Worm (Caenorhabditis elegans) whole organism, L3 larva: ENCODE results near the gene ZK688.9.

ENCODE experiments used
- R02D3.7 ChIP-seq: fragments of 150-350 bp; optimal IDR thresholded peaks from 2 replicates; lab custom pipeline; 2014; ENCODE audit warnings: missing biosample characterization, missing genetic modification characterization
- aly-2 ChIP-seq: fragments of 150-350 bp; optimal IDR thresholded peaks from 2 replicates; lab custom pipeline; 2014; ENCODE audit warnings: missing biosample characterization, missing genetic modification characterization
- elt-1 ChIP-seq: fragments of 150-350 bp; optimal IDR thresholded peaks from 2 replicates; lab custom pipeline; 2014; ENCODE audit warnings: missing biosample characterization, missing genetic modification characterization
- elt-2 ChIP-seq: sonication (generic microtip); optimal IDR thresholded peaks from 2 replicates; lab custom pipeline; 2016; ENCODE audit warnings: missing genetic modification reagents, mild to moderate bottlenecking, missing genetic modification characterization, missing compliant biosample characterization
- fkh-10 ChIP-seq: sonication (generic microtip); optimal IDR thresholded peaks from 2 replicates; lab custom pipeline; 2017; ENCODE audit warnings: missing biosample characterization, missing genetic modification reagents, missing genetic modification characterization
- fkh-2 ChIP-seq: fragments of 150-350 bp; optimal IDR thresholded peaks from 2 replicates; lab custom pipeline; 2014; ENCODE audit warnings: missing biosample characterization, missing genetic modification reagents, missing genetic modification characterization
- lin-39 ChIP-seq: fragments of 150-350 bp; optimal IDR thresholded peaks from 2 replicates; lab custom pipeline; 2018; ENCODE audit warnings: missing biosample characterization, missing genetic modification reagents, missing genetic modification characterization
- nhr-12 ChIP-seq: fragments of 150-350 bp; optimal IDR thresholded peaks from 2 replicates; lab custom pipeline; 2014; ENCODE audit warnings: missing biosample characterization, missing genetic modification characterization

- peak; percentile 4 for TF ChIP-seq elt-2 (tag; lab: Kevin White, UChicago)
- no peak for TF ChIP-seq nhr-12
- no peak for TF ChIP-seq fkh-2 (tag; lab: Kevin White, UChicago)
- TF ChIP-seq elt-1 (tag; lab: Kevin White, UChicago): no peak
- no peak for TF ChIP-seq lin-39 (tag; lab: Kevin White, UChicago)
- no peak for TF ChIP-seq aly-2 (tag; lab: Kevin White, UChicago)
- no peak for TF ChIP-seq R02D3.7
- TF ChIP-seq fkh-10 (GFP tag; lab: Kevin White, UChicago): no peak
Measured at ce11 chrIII:7858407-7859029, 24.3 kb downstream of the ZK688.9 start, which contains the start of the genes coq-5 and ufm-1.
